Worm (Caenorhabditis elegans) whole organism, late embryonic: ENCODE data around the gene C33B4.5.

Source experiments
- C38D4.7 ChIP-seq: fragments of 200-800 bp; sonication (Bioruptor generic); optimal IDR thresholded peaks from 2 replicates; lab custom pipeline; 2018; ENCODE audit warnings: mild to moderate bottlenecking, missing genetic modification characterization, moderate library complexity, missing compliant biosample characterization
- F13H6.1 ChIP-seq: sonication (generic microtip); optimal IDR thresholded peaks from 2 replicates; lab custom pipeline; 2016; ENCODE audit warnings: missing genetic modification characterization, missing compliant biosample characterization
- K02D7.2 ChIP-seq: sonication (generic microtip); optimal IDR thresholded peaks from 2 replicates; lab custom pipeline; 2017; ENCODE audit warnings: mild to moderate bottlenecking, missing genetic modification characterization, missing compliant biosample characterization
- K09A11.1 ChIP-seq: sonication (generic microtip); optimal IDR thresholded peaks from 2 replicates; lab custom pipeline; 2017; ENCODE audit warnings: antibody characterized with exemption, mild to moderate bottlenecking, missing genetic modification characterization, missing compliant biosample characterization; ENCODE audit not compliant: insufficient read depth
- T23F11.4 ChIP-seq: fragments of 200-800 bp; sonication (Bioruptor generic); optimal IDR thresholded peaks from 2 replicates; lab custom pipeline; 2018; ENCODE audit warnings: mild to moderate bottlenecking, missing genetic modification characterization, missing compliant biosample characterization
- Y22D7AL.16 ChIP-seq: sonication (generic microtip); optimal IDR thresholded peaks from 2 replicates; lab custom pipeline; 2016; ENCODE audit warnings: missing genetic modification characterization, missing compliant biosample characterization
- ama-1 ChIP-seq: fragments of 150-350 bp; optimal IDR thresholded peaks from 2 replicates; lab custom pipeline; 2014
- ceh-14 ChIP-seq: sonication (generic microtip); optimal IDR thresholded peaks from 2 replicates; lab custom pipeline; 2016; ENCODE audit warnings: missing genotype, missing genetic modification characterization, missing compliant biosample characterization
- ceh-18 ChIP-seq: sonication (generic microtip); optimal IDR thresholded peaks from 2 replicates; lab custom pipeline; 2016; ENCODE audit warnings: missing genetic modification characterization, missing compliant biosample characterization
- ceh-22 ChIP-seq: sonication (generic microtip); optimal IDR thresholded peaks from 2 replicates; lab custom pipeline; 2017; ENCODE audit warnings: missing biosample characterization, missing genetic modification characterization
- ceh-30 ChIP-seq: fragments of 150-350 bp; optimal IDR thresholded peaks from 2 replicates; lab custom pipeline; 2014; ENCODE audit warnings: missing biosample characterization, missing genetic modification characterization
- ceh-31 ChIP-seq: sonication (generic microtip); optimal IDR thresholded peaks from 2 replicates; lab custom pipeline; 2016; ENCODE audit warnings: missing genetic modification characterization, missing compliant biosample characterization
- ceh-34 ChIP-seq: sonication (generic microtip); optimal IDR thresholded peaks from 2 replicates; lab custom pipeline; 2016; ENCODE audit warnings: mild to moderate bottlenecking, missing genetic modification characterization, missing compliant biosample characterization
- ceh-48 ChIP-seq: sonication (generic microtip); optimal IDR thresholded peaks from 2 replicates; lab custom pipeline; 2016; ENCODE audit warnings: missing genetic modification characterization, inconsistent platforms, missing compliant biosample characterization
- ceh-6 ChIP-seq: fragments of 200-800 bp; sonication (Bioruptor generic); optimal IDR thresholded peaks from 2 replicates; lab custom pipeline; 2018; ENCODE audit warnings: mild to moderate bottlenecking, missing genetic modification characterization, missing compliant biosample characterization
- ceh-9 ChIP-seq: sonication (generic microtip); optimal IDR thresholded peaks from 2 replicates; lab custom pipeline; 2016; ENCODE audit warnings: mild to moderate bottlenecking, missing genetic modification characterization, inconsistent platforms, missing compliant biosample characterization
- che-1 ChIP-seq: sonication (generic microtip); optimal IDR thresholded peaks from 2 replicates; lab custom pipeline; 2016; ENCODE audit warnings: mild to moderate bottlenecking, missing genetic modification characterization, missing compliant biosample characterization
- dve-1 ChIP-seq: sonication (generic microtip); optimal IDR thresholded peaks from 2 replicates; lab custom pipeline; 2017; ENCODE audit warnings: antibody characterized with exemption, mild to moderate bottlenecking, missing genetic modification characterization, missing compliant biosample characterization
- elt-2 ChIP-seq: sonication (generic microtip); optimal IDR thresholded peaks from 2 replicates; lab custom pipeline; 2016; ENCODE audit warnings: missing genetic modification reagents, missing genetic modification characterization, missing compliant biosample characterization
- ets-4 ChIP-seq: sonication (generic microtip); optimal IDR thresholded peaks from 2 replicates; lab custom pipeline; 2016; ENCODE audit warnings: missing genetic modification characterization, missing compliant biosample characterization
- eyg-1 ChIP-seq: sonication (generic microtip); optimal IDR thresholded peaks from 2 replicates; lab custom pipeline; 2016; ENCODE audit warnings: missing genotype, missing genetic modification characterization, missing compliant biosample characterization
- fax-1 ChIP-seq: sonication (generic microtip); optimal IDR thresholded peaks from 2 replicates; lab custom pipeline; 2016; ENCODE audit warnings: missing genotype, missing genetic modification characterization, missing compliant biosample characterization
- fkh-6 ChIP-seq: sonication (generic microtip); optimal IDR thresholded peaks from 2 replicates; lab custom pipeline; 2016; ENCODE audit warnings: missing genetic modification characterization, missing compliant biosample characterization
- gmeb-2 ChIP-seq: sonication (generic microtip); optimal IDR thresholded peaks from 2 replicates; lab custom pipeline; 2016; ENCODE audit warnings: missing genetic modification characterization, inconsistent platforms, missing compliant biosample characterization
- hlh-15 ChIP-seq: sonication (generic microtip); optimal IDR thresholded peaks from 2 replicates; lab custom pipeline; 2016; ENCODE audit warnings: missing genetic modification characterization, missing compliant biosample characterization
- hlh-30 ChIP-seq: sonication (generic microtip); optimal IDR thresholded peaks from 2 replicates; lab custom pipeline; 2017; ENCODE audit warnings: antibody characterized with exemption, missing genetic modification characterization, missing compliant biosample characterization; ENCODE audit not compliant: insufficient read depth
- hlh-6 ChIP-seq: sonication (generic microtip); optimal IDR thresholded peaks from 2 replicates; lab custom pipeline; 2016; ENCODE audit warnings: missing genotype, missing genetic modification characterization, missing compliant biosample characterization
- hlh-8 ChIP-seq: sonication (generic microtip); optimal IDR thresholded peaks from 2 replicates; lab custom pipeline; 2016; ENCODE audit warnings: missing genotype, missing genetic modification characterization, missing compliant biosample characterization
- lim-6 ChIP-seq: sonication (generic microtip); optimal IDR thresholded peaks from 2 replicates; lab custom pipeline; 2016; ENCODE audit warnings: missing genetic modification characterization, missing compliant biosample characterization
- lin-11 ChIP-seq: fragments of 200-800 bp; sonication (Bioruptor generic); optimal IDR thresholded peaks from 2 replicates; lab custom pipeline; 2018; ENCODE audit warnings: mild to moderate bottlenecking, missing genetic modification characterization, missing compliant biosample characterization
- madf-2 ChIP-seq: sonication (generic microtip); optimal IDR thresholded peaks from 2 replicates; lab custom pipeline; 2017; ENCODE audit warnings: missing genetic modification characterization, missing compliant biosample characterization
- nfya-1 ChIP-seq: sonication (generic microtip); optimal IDR thresholded peaks from 2 replicates; lab custom pipeline; 2017; ENCODE audit warnings: missing genetic modification characterization, mild to moderate bottlenecking, missing compliant biosample characterization, antibody characterized with exemption, moderate library complexity
- nhr-232 ChIP-seq: sonication (generic microtip); optimal IDR thresholded peaks from 2 replicates; lab custom pipeline; 2016; ENCODE audit warnings: missing genetic modification characterization, missing compliant biosample characterization
- pag-3 ChIP-seq: sonication (generic microtip); optimal IDR thresholded peaks from 2 replicates; lab custom pipeline; 2016; ENCODE audit warnings: missing compliant biosample characterization, missing genetic modification characterization, borderline replicate concordance
- pat-9 ChIP-seq: fragments of 200-800 bp; sonication (Bioruptor generic); optimal IDR thresholded peaks from 2 replicates; lab custom pipeline; 2018; ENCODE audit warnings: mild to moderate bottlenecking, missing genetic modification characterization, moderate library complexity, missing compliant biosample characterization
- pax-1 ChIP-seq: fragments of 150-350 bp; optimal IDR thresholded peaks from 2 replicates; lab custom pipeline; 2014; ENCODE audit warnings: missing biosample characterization, missing genetic modification characterization
- pha-2 ChIP-seq: sonication (generic microtip); optimal IDR thresholded peaks from 2 replicates; lab custom pipeline; 2017; ENCODE audit warnings: mild to moderate bottlenecking, missing genetic modification characterization, missing compliant biosample characterization
- pha-4 ChIP-seq: fragments of 150-350 bp; optimal IDR thresholded peaks from 2 replicates; lab custom pipeline; 2018; ENCODE audit warnings: missing biosample characterization, missing genetic modification reagents, missing genetic modification characterization
- pros-1 ChIP-seq: fragments of 150-350 bp; optimal IDR thresholded peaks from 2 replicates; lab custom pipeline; 2014; ENCODE audit warnings: missing biosample characterization, missing genetic modification reagents, missing genetic modification characterization
- ref-2 ChIP-seq: sonication (generic microtip); optimal IDR thresholded peaks from 2 replicates; lab custom pipeline; 2016; ENCODE audit warnings: missing genetic modification characterization, missing compliant biosample characterization
- sdc-2 ChIP-seq: sonication (generic microtip); optimal IDR thresholded peaks from 2 replicates; lab custom pipeline; 2016; ENCODE audit warnings: missing genotype, missing genetic modification characterization, missing compliant biosample characterization
- sox-4 ChIP-seq: sonication (generic microtip); optimal IDR thresholded peaks from 2 replicates; lab custom pipeline; 2017; ENCODE audit warnings: mild to moderate bottlenecking, missing genetic modification characterization, inconsistent platforms, missing compliant biosample characterization
- tbx-2 ChIP-seq: sonication (generic microtip); optimal IDR thresholded peaks from 2 replicates; lab custom pipeline; 2016; ENCODE audit warnings: missing genetic modification characterization, missing compliant biosample characterization
- ttx-3 ChIP-seq: sonication (generic microtip); optimal IDR thresholded peaks from 2 replicates; lab custom pipeline; 2016; ENCODE audit warnings: missing genetic modification reagents, missing genetic modification characterization, missing compliant biosample characterization
- unc-3 ChIP-seq, 2 experiments: fragments of 200-800 bp in 1 of 2; sonication (Bioruptor generic) in 1 of 2; sonication (generic microtip) in 1 of 2; conservative IDR thresholded peaks in 1 of 2; optimal IDR thresholded peaks in 1 of 2; 2 replicates each; pipeline versions ENCODE4 v1.3.6 to Lab custom; 2016 to 2022; ENCODE audit warnings: missing compliant biosample characterization in 2 of 2, missing genetic modification characterization in 2 of 2, missing genetic modification reagents in 1 of 2
- unc-42 ChIP-seq: sonication (generic microtip); optimal IDR thresholded peaks from 2 replicates; lab custom pipeline; 2016; ENCODE audit warnings: missing genotype, missing genetic modification characterization, missing compliant biosample characterization
- unc-55 ChIP-seq: sonication (generic microtip); optimal IDR thresholded peaks from 2 replicates; lab custom pipeline; 2017; ENCODE audit warnings: missing biosample characterization, missing genetic modification reagents, missing genetic modification characterization
- unc-86 ChIP-seq: sonication (generic microtip); optimal IDR thresholded peaks from 2 replicates; lab custom pipeline; 2016; ENCODE audit warnings: missing genetic modification characterization, missing compliant biosample characterization

Gene C33B4.5

ce11 chrII:11345570-11346029 is 37.5 kb upstream of the C33B4.5 start, which contains the start of gene nduf-11:
Gene nduf-11 (minus strand): TSS chrII:11345620.
- TF ChIP-seq ceh-14 (tag; lab: Kevin White, UChicago) (peak; percentile 58), ceh-9 (tag; lab: Kevin White, UChicago) (no peak), C38D4.7 (GFP tag; lab: Kevin White, UChicago) (peak; percentile 25), tbx-2 (peak; percentile 59), pha-2 (tag; lab: Kevin White, UChicago) (peak; percentile 9), pax-1 (tag; lab: Kevin White, UChicago) (peak; percentile 38), unc-86 (tag; lab: Kevin White, UChicago) (peak; percentile 58), ref-2 (tag; lab: Kevin White, UChicago) (peak; percentile 46), dve-1 (tag; lab: Kevin White, UChicago) (peak; percentile 55), gmeb-2 (tag; lab: Kevin White, UChicago) (peak; percentile 11), unc-42 (peak; percentile 37), ama-1 (lab: Kevin White, UChicago) (no peak), ceh-18 (tag; lab: Kevin White, UChicago) (peak; percentile 31), madf-2 (peak; percentile 7), Y22D7AL.16 (tag; lab: Kevin White, UChicago) (peak; percentile 0), K02D7.2 (tag; lab: Kevin White, UChicago) (no peak), che-1 (tag; lab: Kevin White, UChicago) (peak; percentile 42), lin-11 (tag; lab: Kevin White, UChicago) (peak; percentile 29), T23F11.4 (GFP tag; lab: Kevin White, UChicago) (no peak), unc-3 (GFP tag; conservative IDR thresholded peaks at IDR 0.05; lab: Robert Waterston, UW) (no peak), unc-3 (tag; optimal IDR thresholded peaks at IDR 0.05; lab: Kevin White, UChicago) (peak; percentile 48), pha-4 (tag; lab: Kevin White, UChicago) (no peak), sdc-2 (tag; lab: Kevin White, UChicago) (no peak), hlh-15 (tag; lab: Kevin White, UChicago) (no peak), ttx-3 (tag; lab: Kevin White, UChicago) (peak; percentile 44), pat-9 (tag; lab: Kevin White, UChicago) (peak; percentile 18), fax-1 (tag; lab: Kevin White, UChicago) (peak; percentile 19), ceh-22 (tag; lab: Kevin White, UChicago) (no peak), elt-2 (tag; lab: Kevin White, UChicago) (peak; percentile 73), ceh-48 (peak; percentile 29), fkh-6 (tag; lab: Kevin White, UChicago) (no peak), nfya-1 (tag; lab: Kevin White, UChicago) (peak; percentile 60), ceh-31 (tag; lab: Kevin White, UChicago) (peak; percentile 59), nhr-232 (peak; percentile 1), ceh-34 (tag; lab: Kevin White, UChicago) (peak; percentile 39), hlh-8 (tag; lab: Kevin White, UChicago) (no peak), eyg-1 (no peak), sox-4 (tag; lab: Kevin White, UChicago) (peak; percentile 47), K09A11.1 (tag; lab: Kevin White, UChicago) (peak; percentile 48), pag-3 (tag; lab: Kevin White, UChicago) (no peak)

ce11 chrII:11347878-11348556 is 35.1 kb upstream of the C33B4.5 start, which contains the start of the genes B0491.6 and pigm-1:
Gene B0491.6 (minus strand): TSS chrII:11348343.
Gene pigm-1 (plus strand): TSS chrII:11348445.
- TF ChIP-seq hlh-6 (tag; lab: Kevin White, UChicago): no peak
- no peak for TF ChIP-seq F13H6.1
- TF ChIP-seq ceh-14 (tag; lab: Kevin White, UChicago): peak; percentile 67
- TF ChIP-seq gmeb-2 (tag; lab: Kevin White, UChicago): no peak
- no peak for TF ChIP-seq pha-4 (tag; lab: Kevin White, UChicago)
- TF ChIP-seq tbx-2: peak; percentile 46
- no peak for TF ChIP-seq ceh-6 (GFP tag; lab: Kevin White, UChicago)
- TF ChIP-seq ref-2 (tag; lab: Kevin White, UChicago): no peak
- no peak for TF ChIP-seq ama-1 (lab: Kevin White, UChicago)
- no peak for TF ChIP-seq elt-2 (tag; lab: Kevin White, UChicago)
- peak; percentile 4 for TF ChIP-seq pros-1 (tag; lab: Kevin White, UChicago)
- TF ChIP-seq unc-55 (GFP tag; lab: Kevin White, UChicago): peak; percentile 16
- peak; percentile 19 for TF ChIP-seq hlh-30
- TF ChIP-seq sox-4 (tag; lab: Kevin White, UChicago): no peak
- TF ChIP-seq ceh-30: no peak
- peak; percentile 34 for TF ChIP-seq pha-2 (tag; lab: Kevin White, UChicago)
- no peak for TF ChIP-seq unc-3 (GFP tag; conservative IDR thresholded peaks at IDR 0.05; lab: Robert Waterston, UW)
- TF ChIP-seq unc-3 (tag; optimal IDR thresholded peaks at IDR 0.05; lab: Kevin White, UChicago): no peak
- TF ChIP-seq unc-42: peak; percentile 91
- peak; percentile 42 for TF ChIP-seq nfya-1 (tag; lab: Kevin White, UChicago)
- peak; percentile 44 for TF ChIP-seq ceh-31 (tag; lab: Kevin White, UChicago)
- peak; percentile 9 for TF ChIP-seq ets-4 (tag; lab: Kevin White, UChicago)
- peak; percentile 15 for TF ChIP-seq lim-6 (tag; lab: Kevin White, UChicago)
